Fruit fly (Drosophila melanogaster): ENCODE results near the gene CG2680.
A peak's percentile ranks its signal among the peaks of the same experiment; 100 is the strongest.

- TF ChIP-seq salm (tag; optimal IDR thresholded peaks at IDR 0.05), result no peak
- TF ChIP-seq CG8359 (GFP tag; optimal IDR thresholded peaks at IDR 0.05; ENCODE audit: borderline replicate concordance), result no peak
- no peak for TF ChIP-seq sc (optimal IDR thresholded peaks at IDR 0.05)
- TF ChIP-seq sc (GFP tag; optimal IDR thresholded peaks at IDR 0.05), result no peak
- peak; percentile 72 for TF ChIP-seq HLH4C (GFP tag; IDR thresholded peaks at IDR 0.05; ENCODE audit: partially characterized antibody)
- TF ChIP-seq CG15011 (GFP tag; optimal IDR thresholded peaks at IDR 0.05), result no peak
Observed at dm6 chrX:2720122-2720521, 12.9 kb upstream of the CG2680 start, which contains the start of gene CG2701.

Data from whole organism, embryonic.